Worm (Caenorhabditis elegans) whole organism, early embryonic: ENCODE measurements around the gene F32B6.4.

Experiments
- B0310.2 ChIP-seq: sonication (generic microtip); optimal IDR thresholded peaks from 2 replicates; lab custom pipeline; 2016; ENCODE audit warnings: mild to moderate bottlenecking, missing genetic modification characterization, missing compliant biosample characterization
- F13C5.2 ChIP-seq: sonication (generic microtip); optimal IDR thresholded peaks from 2 replicates; lab custom pipeline; 2017; ENCODE audit warnings: mild to moderate bottlenecking, missing genetic modification characterization, inconsistent platforms, missing compliant biosample characterization
- aly-1 ChIP-seq: sonication (generic microtip); optimal IDR thresholded peaks from 2 replicates; lab custom pipeline; 2016; ENCODE audit warnings: missing genetic modification characterization, missing compliant biosample characterization
- ama-1 ChIP-seq: fragments of 150-350 bp; optimal IDR thresholded peaks from 2 replicates; lab custom pipeline; 2014
- ceh-13 ChIP-seq: fragments of 200-800 bp; sonication (Bioruptor generic); optimal IDR thresholded peaks from 2 replicates; lab custom pipeline; 2018; ENCODE audit warnings: mild to moderate bottlenecking, missing genetic modification characterization, missing compliant biosample characterization
- ceh-36 ChIP-seq: sonication (generic microtip); optimal IDR thresholded peaks from 2 replicates; lab custom pipeline; 2016; ENCODE audit warnings: missing genetic modification characterization, inconsistent platforms, missing compliant biosample characterization
- ets-7 ChIP-seq: sonication (generic microtip); optimal IDR thresholded peaks from 2 replicates; lab custom pipeline; 2016; ENCODE audit warnings: missing genotype, missing genetic modification characterization, missing compliant biosample characterization
- flt-1 ChIP-seq: fragments of 200-800 bp; sonication (Bioruptor generic); IDR thresholded peaks from 2 replicates; pipeline ENCODE4 v1.3.6; 2022; ENCODE audit warnings: missing genetic modification characterization, missing compliant biosample characterization
- hmbx-1 ChIP-seq: sonication (generic microtip); optimal IDR thresholded peaks from 2 replicates; lab custom pipeline; 2016; ENCODE audit warnings: mild to moderate bottlenecking, missing genetic modification characterization, missing compliant biosample characterization
- hmg-4 ChIP-seq: fragments of 200-800 bp; sonication (Bioruptor generic); optimal IDR thresholded peaks from 2 replicates; lab custom pipeline; 2018; ENCODE audit warnings: mild to moderate bottlenecking, missing genetic modification characterization, missing compliant biosample characterization
- hnd-1 ChIP-seq: sonication (generic microtip); optimal IDR thresholded peaks from 2 replicates; lab custom pipeline; 2016; ENCODE audit warnings: missing genetic modification characterization, missing compliant biosample characterization
- pes-1 ChIP-seq: fragments of 200-800 bp; sonication (Bioruptor generic); IDR thresholded peaks from 2 replicates; pipeline ENCODE4 v1.3.6; 2022; ENCODE audit warnings: missing genetic modification reagents, missing genetic modification characterization, missing compliant biosample characterization
- scrt-1 ChIP-seq: fragments of 200-800 bp; sonication (Bioruptor generic); IDR thresholded peaks from 2 replicates; pipeline ENCODE4 v1.3.6; 2022; ENCODE audit warnings: missing genetic modification characterization, missing compliant biosample characterization
- sea-1 ChIP-seq: fragments of 200-800 bp; sonication (Bioruptor generic); conservative IDR thresholded peaks from 2 replicates; pipeline ENCODE4 v1.3.6; 2022; ENCODE audit warnings: missing genetic modification characterization, missing compliant biosample characterization
- tbx-11 ChIP-seq: fragments of 200-800 bp; sonication (Bioruptor generic); IDR thresholded peaks from 2 replicates; pipeline ENCODE4 v1.3.6; 2022; ENCODE audit warnings: missing genetic modification characterization, missing compliant biosample characterization
- tbx-37 ChIP-seq: fragments of 200-800 bp; sonication (Bioruptor generic); conservative IDR thresholded peaks from 2 replicates; pipeline ENCODE4 v1.3.6; 2022; ENCODE audit warnings: missing genetic modification reagents, missing genetic modification characterization, missing compliant biosample characterization
- tra-4 ChIP-seq: sonication (generic microtip); optimal IDR thresholded peaks from 2 replicates; lab custom pipeline; 2017; ENCODE audit warnings: missing genetic modification characterization, missing compliant biosample characterization

F32B6.4 gene

DNA sequence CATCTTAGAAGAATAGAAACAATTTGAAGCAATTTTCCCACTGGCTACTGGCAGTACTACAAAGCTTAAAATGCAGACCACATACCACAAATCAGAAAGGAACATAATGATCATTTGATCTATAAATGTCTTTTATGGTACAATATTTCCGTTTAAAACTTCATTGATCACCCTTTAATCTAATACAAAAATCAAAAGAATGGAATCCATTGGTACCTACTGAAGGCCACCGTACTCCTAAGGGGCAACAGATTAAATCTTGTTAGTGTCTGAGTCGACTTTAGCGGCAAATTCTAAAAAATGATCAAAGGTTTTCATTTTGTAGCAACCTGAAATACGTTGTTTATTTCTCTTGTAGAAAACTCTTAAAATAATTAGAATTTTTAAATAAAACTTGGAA, 19.6 kb downstream of the F32B6.4 start:
- TF ChIP-seq tra-4 (no peak), ets-7 (tag; lab: Kevin White, UChicago) (no peak), aly-1 (no peak), ceh-13 (GFP tag; lab: Kevin White, UChicago) (no peak), pes-1 (GFP tag; lab: Robert Waterston, UW) (no peak), ama-1 (lab: Kevin White, UChicago) (no peak), flt-1 (no peak), hmg-4 (GFP tag; lab: Kevin White, UChicago) (no peak), B0310.2 (no peak), tbx-11 (GFP tag; lab: Robert Waterston, UW) (no peak), F13C5.2 (tag; lab: Kevin White, UChicago) (no peak)

DNA sequence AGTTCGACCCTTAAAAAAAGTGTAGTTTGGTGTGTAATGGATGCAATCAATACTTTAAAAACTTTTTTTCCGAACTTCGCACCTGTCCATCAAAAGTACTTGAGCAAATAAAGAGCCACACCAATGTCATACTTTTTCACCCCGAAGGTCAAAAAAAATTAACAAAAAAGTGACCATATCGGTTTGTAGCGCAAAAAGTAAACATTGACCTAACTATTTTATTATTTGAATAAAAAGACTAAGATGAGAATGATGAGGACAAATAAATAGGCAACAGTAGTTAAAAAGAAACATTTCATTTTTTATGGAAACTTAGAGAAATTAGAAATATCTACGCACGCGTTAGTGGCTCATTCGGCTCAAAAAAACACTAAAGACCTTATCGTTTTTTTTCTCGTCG, 22.5 kb downstream of the F32B6.4 start:
- TF ChIP-seq ets-7 (tag; lab: Kevin White, UChicago) (no peak), pes-1 (GFP tag; lab: Robert Waterston, UW) (no peak), hmbx-1 (tag; lab: Kevin White, UChicago) (no peak), tbx-37 (no peak), F13C5.2 (tag; lab: Kevin White, UChicago) (no peak)

DNA sequence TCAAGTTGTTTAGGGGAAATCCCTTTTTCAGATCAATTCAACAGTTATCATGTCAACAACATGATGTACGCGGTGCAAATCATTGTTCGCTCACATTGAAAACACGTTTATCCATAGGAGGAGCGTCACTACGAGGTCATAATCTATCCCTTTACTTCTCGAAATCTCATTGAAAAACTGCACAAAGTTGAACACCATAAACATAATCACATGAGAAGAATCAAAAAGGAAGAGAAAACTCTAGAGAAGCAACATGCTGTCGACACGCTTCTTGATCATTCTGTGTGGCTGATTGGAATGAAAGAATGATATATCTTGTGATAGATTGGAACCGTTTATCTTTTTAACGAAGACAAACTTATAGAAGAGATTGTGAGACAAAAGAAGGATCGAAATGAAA, 23.9 kb downstream of the F32B6.4 start:
- no peak for TF ChIP-seq ceh-36 (tag; lab: Kevin White, UChicago)
- TF ChIP-seq tra-4: no peak
- no peak for TF ChIP-seq scrt-1
- no peak for TF ChIP-seq B0310.2
- no peak for TF ChIP-seq pes-1 (GFP tag; lab: Robert Waterston, UW)
- TF ChIP-seq ama-1 (lab: Kevin White, UChicago): no peak
- no peak for TF ChIP-seq aly-1
- no peak for TF ChIP-seq tbx-37
- TF ChIP-seq ets-7 (tag; lab: Kevin White, UChicago): no peak
- TF ChIP-seq tbx-11 (GFP tag; lab: Robert Waterston, UW): no peak
- no peak for TF ChIP-seq hmbx-1 (tag; lab: Kevin White, UChicago)
- no peak for TF ChIP-seq sea-1
- no peak for TF ChIP-seq hmg-4 (GFP tag; lab: Kevin White, UChicago)
- TF ChIP-seq F13C5.2 (tag; lab: Kevin White, UChicago): no peak

DNA sequence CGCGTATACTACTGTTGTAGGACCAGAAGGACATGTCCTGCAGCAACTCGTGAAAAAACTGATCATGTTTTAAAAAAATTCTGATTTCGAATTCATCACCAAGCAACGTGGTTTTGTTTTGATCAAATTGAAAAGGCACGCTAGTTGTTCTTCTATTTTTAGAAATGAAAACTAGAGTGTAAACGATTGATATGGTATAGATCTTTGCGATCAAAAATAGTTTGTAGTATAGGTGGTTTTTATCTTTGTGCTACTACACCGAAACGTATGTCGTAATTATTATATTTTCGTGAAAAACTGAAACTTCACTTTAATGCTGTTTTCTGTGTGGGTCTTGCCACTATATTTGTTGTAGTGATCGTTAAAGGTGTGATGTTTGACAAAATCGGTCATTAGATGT, 25.0 kb downstream of the F32B6.4 start:
- TF ChIP-seq tra-4: no peak
- TF ChIP-seq aly-1: no peak
- TF ChIP-seq scrt-1: no peak
- no peak for TF ChIP-seq sea-1
- TF ChIP-seq ets-7 (tag; lab: Kevin White, UChicago): no peak
- no peak for TF ChIP-seq ceh-13 (GFP tag; lab: Kevin White, UChicago)
- TF ChIP-seq hnd-1 (tag; lab: Kevin White, UChicago): no peak
- TF ChIP-seq F13C5.2 (tag; lab: Kevin White, UChicago): no peak
- TF ChIP-seq flt-1: no peak
- TF ChIP-seq tbx-11 (GFP tag; lab: Robert Waterston, UW): no peak
- no peak for TF ChIP-seq hmg-4 (GFP tag; lab: Kevin White, UChicago)
- no peak for TF ChIP-seq tbx-37
- no peak for TF ChIP-seq ama-1 (lab: Kevin White, UChicago)
- TF ChIP-seq ceh-36 (tag; lab: Kevin White, UChicago): no peak
- TF ChIP-seq pes-1 (GFP tag; lab: Robert Waterston, UW): no peak
- no peak for TF ChIP-seq hmbx-1 (tag; lab: Kevin White, UChicago)

DNA sequence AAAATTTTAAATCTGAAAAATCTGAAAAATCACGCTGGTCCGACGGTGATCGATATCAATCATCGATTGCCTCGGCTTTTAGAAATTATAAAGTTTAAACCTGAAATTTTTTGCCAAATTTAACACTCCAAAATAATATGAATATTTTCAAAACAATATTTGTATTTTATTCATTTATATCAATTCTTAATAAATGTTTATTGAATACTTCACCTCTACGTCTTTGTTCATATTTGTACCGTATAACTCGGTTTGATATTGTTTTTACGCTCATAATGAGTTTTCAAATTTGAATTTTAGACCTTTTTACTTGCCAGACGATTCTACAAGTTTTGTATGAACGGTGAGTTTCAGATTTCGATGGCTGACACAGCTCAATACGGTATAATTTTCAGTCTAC, 27.1 kb downstream of the F32B6.4 start, which contains the start of the genes K07F5.15 and K07F5.22:
Gene K07F5.15, plus strand, starts transcription at position 301 of the 400 bp plus-strand sequence.
Gene K07F5.22, plus strand, starts transcription at position 301 of the 400 bp plus-strand sequence.
- no peak for TF ChIP-seq sea-1
- no peak for TF ChIP-seq hnd-1 (tag; lab: Kevin White, UChicago)
- TF ChIP-seq ets-7 (tag; lab: Kevin White, UChicago): no peak
- TF ChIP-seq ceh-36 (tag; lab: Kevin White, UChicago): no peak
- TF ChIP-seq F13C5.2 (tag; lab: Kevin White, UChicago): no peak
- no peak for TF ChIP-seq ama-1 (lab: Kevin White, UChicago)
- no peak for TF ChIP-seq tbx-11 (GFP tag; lab: Robert Waterston, UW)
- TF ChIP-seq flt-1: no peak
- no peak for TF ChIP-seq ceh-13 (GFP tag; lab: Kevin White, UChicago)
- TF ChIP-seq scrt-1: no peak

DNA sequence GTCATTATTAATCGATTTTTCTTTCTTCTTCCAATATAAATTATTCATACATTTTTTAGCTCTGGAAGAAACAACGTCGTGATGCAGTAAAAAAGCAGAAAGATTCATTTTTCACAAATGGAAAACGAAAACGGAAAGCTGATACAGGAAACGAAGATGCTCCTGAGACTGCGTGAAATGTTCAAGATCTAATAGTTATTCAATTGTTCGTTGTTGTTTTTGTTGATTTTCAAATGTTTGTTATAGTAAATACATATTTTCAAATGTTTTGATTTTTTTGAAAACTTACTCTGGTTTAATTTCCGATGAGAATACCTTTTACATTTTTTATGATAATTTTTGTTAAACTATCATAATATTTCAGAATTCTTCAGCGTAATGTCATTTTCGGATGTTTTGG, 28.0 kb downstream of the F32B6.4 start, which contains the start of gene K07F5.16:
Gene K07F5.16, plus strand, starts transcription at position 301 of the 400 bp plus-strand sequence.
- TF ChIP-seq flt-1 (no peak), tbx-37 (no peak), scrt-1 (no peak), aly-1 (no peak), sea-1 (no peak), hmg-4 (GFP tag; lab: Kevin White, UChicago) (no peak), ama-1 (lab: Kevin White, UChicago) (no peak), B0310.2 (no peak), hnd-1 (tag; lab: Kevin White, UChicago) (no peak), tra-4 (no peak), pes-1 (GFP tag; lab: Robert Waterston, UW) (no peak), ets-7 (tag; lab: Kevin White, UChicago) (no peak), ceh-13 (GFP tag; lab: Kevin White, UChicago) (no peak), hmbx-1 (tag; lab: Kevin White, UChicago) (no peak), ceh-36 (tag; lab: Kevin White, UChicago) (no peak), F13C5.2 (tag; lab: Kevin White, UChicago) (no peak), tbx-11 (GFP tag; lab: Robert Waterston, UW) (no peak)

DNA sequence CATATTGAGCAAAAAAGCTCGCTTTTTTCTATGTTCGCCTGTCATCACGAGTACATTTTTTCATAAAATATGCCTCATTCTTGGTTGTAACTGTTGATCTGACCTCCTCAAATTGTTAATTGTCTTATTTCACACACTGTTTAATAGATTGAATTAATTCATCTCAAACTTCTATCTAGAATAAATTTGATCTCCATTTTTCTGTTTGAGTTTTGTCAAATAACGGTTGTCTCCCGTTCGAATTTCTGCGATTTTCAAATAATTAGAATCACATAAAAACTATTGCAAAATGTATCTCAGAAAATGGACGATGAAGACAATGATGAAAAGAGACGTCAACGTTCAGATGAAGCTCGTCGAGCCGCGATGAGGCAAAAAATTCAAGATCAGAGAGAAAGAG, 29.9 kb downstream of the F32B6.4 start, which contains the start of gene K07F5.14:
Gene K07F5.14, plus strand, starts transcription at position 301 of the 400 bp plus-strand sequence.
- TF ChIP-seq tbx-37 (no peak), ama-1 (lab: Kevin White, UChicago) (no peak), tbx-11 (GFP tag; lab: Robert Waterston, UW) (no peak), ets-7 (tag; lab: Kevin White, UChicago) (no peak), hmg-4 (GFP tag; lab: Kevin White, UChicago) (no peak), pes-1 (GFP tag; lab: Robert Waterston, UW) (no peak), hmbx-1 (tag; lab: Kevin White, UChicago) (no peak), hnd-1 (tag; lab: Kevin White, UChicago) (no peak), scrt-1 (no peak), ceh-13 (GFP tag; lab: Kevin White, UChicago) (no peak), tra-4 (no peak), ceh-36 (tag; lab: Kevin White, UChicago) (no peak), sea-1 (no peak), aly-1 (no peak), F13C5.2 (tag; lab: Kevin White, UChicago) (no peak), flt-1 (no peak), B0310.2 (no peak)
